Worm (Caenorhabditis elegans) whole organism, L4 larva: ENCODE data around the gene Y39A1A.21.

Experiments
- Y105C5A.15 ChIP-seq: fragments of 200-800 bp; sonication (Bioruptor generic); IDR thresholded peaks from 2 replicates; pipeline ENCODE4 v1.3.6; 2022; ENCODE audit warnings: missing genetic modification characterization, missing compliant biosample characterization
- hlh-11 ChIP-seq: fragments of 200-800 bp; sonication (Bioruptor generic); optimal IDR thresholded peaks from 2 replicates; lab custom pipeline; 2018; ENCODE audit warnings: mild to moderate bottlenecking, missing genetic modification characterization, missing compliant biosample characterization
- hlh-30 ChIP-seq: sonication (generic microtip); optimal IDR thresholded peaks from 2 replicates; lab custom pipeline; 2017; ENCODE audit warnings: antibody characterized with exemption, mild to moderate bottlenecking, missing genetic modification characterization, missing compliant biosample characterization; ENCODE audit not compliant: insufficient read depth
- jun-1 ChIP-seq: fragments of 150-350 bp; optimal IDR thresholded peaks from 2 replicates; lab custom pipeline; 2014; ENCODE audit warnings: missing biosample characterization, missing genetic modification reagents, missing genetic modification characterization
- lin-13 ChIP-seq: fragments of 150-350 bp; optimal IDR thresholded peaks from 2 replicates; lab custom pipeline; 2014; ENCODE audit warnings: missing biosample characterization, missing genetic modification reagents, missing genetic modification characterization
- mep-1 ChIP-seq: fragments of 150-350 bp; sonication (generic microtip); optimal IDR thresholded peaks from 3 replicates; lab custom pipeline; 2014; ENCODE audit warnings: missing biosample characterization, missing genetic modification characterization
- nhr-11 ChIP-seq: fragments of 150-350 bp; optimal IDR thresholded peaks from 2 replicates; lab custom pipeline; 2014; ENCODE audit warnings: missing biosample characterization, missing genetic modification characterization
- nhr-237 ChIP-seq: sonication (generic microtip); optimal IDR thresholded peaks from 2 replicates; lab custom pipeline; 2017; ENCODE audit warnings: missing biosample characterization, missing genetic modification characterization
- pha-4 ChIP-seq, 2 experiments: fragments of 150-350 bp in 1 of 2; fragments of 200-800 bp in 1 of 2; sonication (Bioruptor generic) in 1 of 2; IDR thresholded peaks in 1 of 2; optimal IDR thresholded peaks in 1 of 2; 2 replicates each; pipeline versions ENCODE4 v1.3.6 to Lab custom; 2014 to 2022; ENCODE audit warnings: missing genetic modification characterization in 2 of 2, missing genetic modification reagents in 2 of 2, missing biosample characterization in 1 of 2, missing compliant biosample characterization in 1 of 2
- tag-97 ChIP-seq: fragments of 200-800 bp; sonication (Bioruptor generic); IDR thresholded peaks from 2 replicates; pipeline ENCODE4 v1.3.6; 2022; ENCODE audit warnings: missing genetic modification characterization, missing compliant biosample characterization
- unc-62 ChIP-seq, 3 experiments: fragments of 150-350 bp in 1 of 3; sonication (generic microtip); optimal IDR thresholded peaks in 2 of 3; peaks in 1 of 3; 1 replicate in 1 of 3; 2 replicates in 2 of 3; lab custom pipeline; 2014 to 2017; ENCODE audit warnings: missing biosample characterization in 3 of 3, missing genetic modification characterization in 3 of 3, missing genetic modification reagents in 3 of 3, missing genotype in 1 of 3
- zfp-2 ChIP-seq: sonication (generic microtip); optimal IDR thresholded peaks from 2 replicates; lab custom pipeline; 2016; ENCODE audit warnings: mild to moderate bottlenecking, missing genetic modification characterization, missing compliant biosample characterization
- ztf-11 ChIP-seq: fragments of 150-350 bp; optimal IDR thresholded peaks from 2 replicates; lab custom pipeline; 2014; ENCODE audit warnings: missing biosample characterization, missing genetic modification characterization

- TF ChIP-seq pha-4 (GFP tag; IDR thresholded peaks at IDR 0.05; lab: Robert Waterston, UW) (no peak), pha-4 (tag; optimal IDR thresholded peaks at IDR 0.05; lab: Kevin White, UChicago) (no peak), jun-1 (tag; lab: Kevin White, UChicago) (no peak), lin-13 (GFP tag; lab: Kevin White, UChicago) (no peak), Y105C5A.15 (GFP tag; lab: Robert Waterston, UW) (no peak), hlh-11 (no peak), hlh-30 (tag; lab: Kevin White, UChicago) (no peak), tag-97 (GFP tag; lab: Robert Waterston, UW) (no peak), nhr-237 (tag; lab: Kevin White, UChicago) (no peak), mep-1 (no peak), nhr-11 (tag; lab: Kevin White, UChicago) (no peak), zfp-2 (tag; lab: Kevin White, UChicago) (no peak), ztf-11 (tag; lab: Kevin White, UChicago) (no peak), unc-62 (GFP tag; optimal IDR thresholded peaks at IDR 0.05 in 1 of 2; lab: Kevin White, UChicago) (no peak), unc-62 (tag; optimal IDR thresholded peaks at IDR 0.05; lab: Kevin White, UChicago) (no peak)
Observed at ce11 chrIII:10654718-10655117, 52.1 kb downstream of the Y39A1A.21 start, which contains the start of gene cnt-2.
